Worm (Caenorhabditis elegans) whole organism, late embryonic: ENCODE measurements around the gene B0218.5.

ENCODE experiments used
- C38D4.7 ChIP-seq: fragments of 200-800 bp; sonication (Bioruptor generic); optimal IDR thresholded peaks from 2 replicates; lab custom pipeline; 2018; ENCODE audit warnings: mild to moderate bottlenecking, missing genetic modification characterization, moderate library complexity, missing compliant biosample characterization
- F13H6.1 ChIP-seq: sonication (generic microtip); optimal IDR thresholded peaks from 2 replicates; lab custom pipeline; 2016; ENCODE audit warnings: missing genetic modification characterization, missing compliant biosample characterization
- K02D7.2 ChIP-seq: sonication (generic microtip); optimal IDR thresholded peaks from 2 replicates; lab custom pipeline; 2017; ENCODE audit warnings: mild to moderate bottlenecking, missing genetic modification characterization, missing compliant biosample characterization
- K09A11.1 ChIP-seq: sonication (generic microtip); optimal IDR thresholded peaks from 2 replicates; lab custom pipeline; 2017; ENCODE audit warnings: antibody characterized with exemption, mild to moderate bottlenecking, missing genetic modification characterization, missing compliant biosample characterization; ENCODE audit not compliant: insufficient read depth
- T23F11.4 ChIP-seq: fragments of 200-800 bp; sonication (Bioruptor generic); optimal IDR thresholded peaks from 2 replicates; lab custom pipeline; 2018; ENCODE audit warnings: mild to moderate bottlenecking, missing genetic modification characterization, missing compliant biosample characterization
- Y22D7AL.16 ChIP-seq: sonication (generic microtip); optimal IDR thresholded peaks from 2 replicates; lab custom pipeline; 2016; ENCODE audit warnings: missing genetic modification characterization, missing compliant biosample characterization
- ama-1 ChIP-seq: fragments of 150-350 bp; optimal IDR thresholded peaks from 2 replicates; lab custom pipeline; 2014
- ceh-18 ChIP-seq: sonication (generic microtip); optimal IDR thresholded peaks from 2 replicates; lab custom pipeline; 2016; ENCODE audit warnings: missing genetic modification characterization, missing compliant biosample characterization
- ceh-24 ChIP-seq: sonication (generic microtip); optimal IDR thresholded peaks from 2 replicates; lab custom pipeline; 2016; ENCODE audit warnings: mild to moderate bottlenecking, missing genetic modification characterization, missing compliant biosample characterization
- ceh-31 ChIP-seq: sonication (generic microtip); optimal IDR thresholded peaks from 2 replicates; lab custom pipeline; 2016; ENCODE audit warnings: missing genetic modification characterization, missing compliant biosample characterization
- ceh-48 ChIP-seq: sonication (generic microtip); optimal IDR thresholded peaks from 2 replicates; lab custom pipeline; 2016; ENCODE audit warnings: missing genetic modification characterization, inconsistent platforms, missing compliant biosample characterization
- ceh-6 ChIP-seq: fragments of 200-800 bp; sonication (Bioruptor generic); optimal IDR thresholded peaks from 2 replicates; lab custom pipeline; 2018; ENCODE audit warnings: mild to moderate bottlenecking, missing genetic modification characterization, missing compliant biosample characterization
- ceh-9 ChIP-seq: sonication (generic microtip); optimal IDR thresholded peaks from 2 replicates; lab custom pipeline; 2016; ENCODE audit warnings: mild to moderate bottlenecking, missing genetic modification characterization, inconsistent platforms, missing compliant biosample characterization
- che-1 ChIP-seq: sonication (generic microtip); optimal IDR thresholded peaks from 2 replicates; lab custom pipeline; 2016; ENCODE audit warnings: mild to moderate bottlenecking, missing genetic modification characterization, missing compliant biosample characterization
- dve-1 ChIP-seq: sonication (generic microtip); optimal IDR thresholded peaks from 2 replicates; lab custom pipeline; 2017; ENCODE audit warnings: antibody characterized with exemption, mild to moderate bottlenecking, missing genetic modification characterization, missing compliant biosample characterization
- ets-4 ChIP-seq: sonication (generic microtip); optimal IDR thresholded peaks from 2 replicates; lab custom pipeline; 2016; ENCODE audit warnings: missing genetic modification characterization, missing compliant biosample characterization
- fax-1 ChIP-seq: sonication (generic microtip); optimal IDR thresholded peaks from 2 replicates; lab custom pipeline; 2016; ENCODE audit warnings: missing genotype, missing genetic modification characterization, missing compliant biosample characterization
- hlh-15 ChIP-seq: sonication (generic microtip); optimal IDR thresholded peaks from 2 replicates; lab custom pipeline; 2016; ENCODE audit warnings: missing genetic modification characterization, missing compliant biosample characterization
- hlh-30 ChIP-seq: sonication (generic microtip); optimal IDR thresholded peaks from 2 replicates; lab custom pipeline; 2017; ENCODE audit warnings: antibody characterized with exemption, missing genetic modification characterization, missing compliant biosample characterization; ENCODE audit not compliant: insufficient read depth
- hlh-6 ChIP-seq: sonication (generic microtip); optimal IDR thresholded peaks from 2 replicates; lab custom pipeline; 2016; ENCODE audit warnings: missing genotype, missing genetic modification characterization, missing compliant biosample characterization
- hlh-8 ChIP-seq: sonication (generic microtip); optimal IDR thresholded peaks from 2 replicates; lab custom pipeline; 2016; ENCODE audit warnings: missing genotype, missing genetic modification characterization, missing compliant biosample characterization
- lin-11 ChIP-seq: fragments of 200-800 bp; sonication (Bioruptor generic); optimal IDR thresholded peaks from 2 replicates; lab custom pipeline; 2018; ENCODE audit warnings: mild to moderate bottlenecking, missing genetic modification characterization, missing compliant biosample characterization
- mec-3 ChIP-seq: sonication (generic microtip); optimal IDR thresholded peaks from 2 replicates; lab custom pipeline; 2016; ENCODE audit warnings: borderline replicate concordance, missing genetic modification characterization, missing compliant biosample characterization
- nhr-232 ChIP-seq: sonication (generic microtip); optimal IDR thresholded peaks from 2 replicates; lab custom pipeline; 2016; ENCODE audit warnings: missing genetic modification characterization, missing compliant biosample characterization
- pag-3 ChIP-seq: sonication (generic microtip); optimal IDR thresholded peaks from 2 replicates; lab custom pipeline; 2016; ENCODE audit warnings: missing compliant biosample characterization, missing genetic modification characterization, borderline replicate concordance
- pqm-1 ChIP-seq: sonication (generic microtip); optimal IDR thresholded peaks from 2 replicates; lab custom pipeline; 2016; ENCODE audit warnings: missing genetic modification characterization, missing compliant biosample characterization
- pros-1 ChIP-seq: fragments of 150-350 bp; optimal IDR thresholded peaks from 2 replicates; lab custom pipeline; 2014; ENCODE audit warnings: missing biosample characterization, missing genetic modification reagents, missing genetic modification characterization
- ref-2 ChIP-seq: sonication (generic microtip); optimal IDR thresholded peaks from 2 replicates; lab custom pipeline; 2016; ENCODE audit warnings: missing genetic modification characterization, missing compliant biosample characterization
- sox-2 ChIP-seq: fragments of 200-800 bp; sonication (Bioruptor generic); IDR thresholded peaks from 2 replicates; pipeline ENCODE4 v1.3.6; 2022; ENCODE audit warnings: missing genetic modification reagents, missing genetic modification characterization, missing compliant biosample characterization
- tbx-2 ChIP-seq: sonication (generic microtip); optimal IDR thresholded peaks from 2 replicates; lab custom pipeline; 2016; ENCODE audit warnings: missing genetic modification characterization, missing compliant biosample characterization
- tbx-7 ChIP-seq: sonication (generic microtip); optimal IDR thresholded peaks from 2 replicates; lab custom pipeline; 2016; ENCODE audit warnings: missing genotype, missing genetic modification characterization, missing compliant biosample characterization
- unc-3 ChIP-seq, 2 experiments: fragments of 200-800 bp in 1 of 2; sonication (Bioruptor generic) in 1 of 2; sonication (generic microtip) in 1 of 2; conservative IDR thresholded peaks in 1 of 2; optimal IDR thresholded peaks in 1 of 2; 2 replicates each; pipeline versions ENCODE4 v1.3.6 to Lab custom; 2016 to 2022; ENCODE audit warnings: missing compliant biosample characterization in 2 of 2, missing genetic modification characterization in 2 of 2, missing genetic modification reagents in 1 of 2
- unc-55 ChIP-seq: sonication (generic microtip); optimal IDR thresholded peaks from 2 replicates; lab custom pipeline; 2017; ENCODE audit warnings: missing biosample characterization, missing genetic modification reagents, missing genetic modification characterization
- unc-86 ChIP-seq: sonication (generic microtip); optimal IDR thresholded peaks from 2 replicates; lab custom pipeline; 2016; ENCODE audit warnings: missing genetic modification characterization, missing compliant biosample characterization

The B0218.5 gene

DNA sequence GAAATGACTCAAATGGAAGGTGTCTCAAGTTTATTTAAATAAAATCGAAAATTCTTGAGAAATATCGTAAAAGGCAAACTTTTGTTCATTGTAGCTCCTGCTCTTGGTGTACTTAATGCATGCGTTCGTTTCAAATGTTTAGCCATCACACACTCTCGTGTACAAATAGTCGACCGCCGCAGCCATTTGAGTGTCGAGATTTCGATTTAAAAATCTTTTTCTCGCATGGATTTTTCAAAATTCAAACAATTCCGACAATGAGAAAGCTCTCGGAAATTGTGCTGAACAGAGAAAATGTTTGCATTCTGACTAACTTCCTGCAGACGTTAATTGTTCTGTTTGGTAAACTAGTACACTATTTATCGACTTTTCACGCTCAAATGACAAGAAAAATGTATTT lies 42.2 kb upstream of the B0218.5 start:
- no peak for TF ChIP-seq pros-1 (tag; lab: Kevin White, UChicago)
- TF ChIP-seq Y22D7AL.16 (tag; lab: Kevin White, UChicago) = no peak
- TF ChIP-seq ceh-48 (tag; lab: Kevin White, UChicago) = no peak
- no peak for TF ChIP-seq K02D7.2 (tag; lab: Kevin White, UChicago)

DNA sequence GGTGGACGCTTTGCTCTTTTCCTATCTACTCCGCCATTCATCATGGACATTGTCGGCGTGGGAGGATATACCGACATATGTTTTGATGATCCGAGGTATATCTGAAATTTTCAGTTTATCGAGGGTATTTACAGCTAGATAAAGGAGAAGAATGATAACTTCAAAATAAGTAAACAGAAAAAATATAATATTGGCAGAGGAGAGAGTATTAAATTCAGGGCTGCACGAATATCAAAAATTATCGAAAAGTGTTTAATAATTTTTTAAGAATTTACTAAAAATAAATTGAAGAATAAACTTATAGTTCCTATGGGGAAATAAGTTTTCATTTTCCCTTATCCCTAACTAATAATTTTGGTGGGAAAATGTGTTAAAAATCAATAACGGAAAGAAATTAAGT lies 41.8 kb upstream of the B0218.5 start, which contains the start of gene wsp-1:
TSS of gene wsp-1 (minus strand) at position 101 of the 400 bp plus-strand sequence.
- TF ChIP-seq tbx-7 (tag; lab: Kevin White, UChicago) (no peak), ref-2 (no peak), tbx-2 (tag; lab: Kevin White, UChicago) (no peak), ets-4 (tag; lab: Kevin White, UChicago) (no peak), unc-55 (no peak), fax-1 (tag; lab: Kevin White, UChicago) (no peak), ceh-6 (GFP tag; lab: Kevin White, UChicago) (no peak), ceh-48 (tag; lab: Kevin White, UChicago) (no peak), K09A11.1 (tag; lab: Kevin White, UChicago) (no peak), ceh-9 (tag; lab: Kevin White, UChicago) (no peak), hlh-6 (no peak), ceh-24 (tag; lab: Kevin White, UChicago) (no peak), nhr-232 (tag; lab: Kevin White, UChicago) (no peak)

DNA sequence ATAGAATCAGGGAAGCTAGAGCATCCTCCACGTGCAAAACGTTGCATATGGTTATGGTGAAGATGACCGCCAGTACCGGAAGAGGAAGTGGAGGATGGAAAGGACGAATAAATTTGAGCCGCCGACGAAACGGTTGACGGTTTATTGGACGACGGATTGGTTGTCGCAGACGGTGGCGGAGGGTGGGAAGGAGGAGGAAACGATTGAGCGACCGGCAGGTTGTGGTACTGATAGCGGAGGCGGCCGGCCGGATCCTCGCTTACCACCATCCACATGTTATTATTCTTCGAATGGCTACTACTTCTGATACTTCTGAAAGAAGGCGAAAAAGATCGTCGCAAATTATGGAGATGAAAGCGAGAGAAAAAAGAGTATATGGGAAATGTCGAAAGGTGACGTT lies 35.8 kb upstream of the B0218.5 start:
- no peak for TF ChIP-seq ref-2
- TF ChIP-seq pag-3 = no peak

DNA sequence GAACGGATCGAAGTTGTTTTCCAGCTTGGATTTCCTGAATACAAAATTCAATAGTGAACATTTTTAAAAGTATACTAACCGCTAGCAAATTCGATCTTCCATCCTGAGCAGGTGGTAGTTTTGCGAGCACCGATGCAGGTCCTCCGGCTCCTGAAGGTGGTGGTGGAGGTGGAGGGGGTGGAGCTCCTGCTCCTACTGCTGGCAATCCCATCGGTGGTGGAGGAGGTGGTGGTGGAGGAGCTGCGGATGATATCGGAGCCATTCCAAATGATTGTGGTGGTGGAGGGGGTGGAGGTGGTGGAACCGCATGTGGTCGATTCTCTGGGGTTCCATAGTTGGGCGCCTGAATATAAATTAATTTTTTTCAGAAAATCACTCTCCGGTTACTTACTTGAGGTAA lies 32.6 kb upstream of the B0218.5 start:
- no peak for TF ChIP-seq ama-1 (lab: Kevin White, UChicago)
- TF ChIP-seq pqm-1 (tag; lab: Kevin White, UChicago) = no peak
- TF ChIP-seq C38D4.7 = no peak
- TF ChIP-seq ceh-31 (tag; lab: Kevin White, UChicago) = no peak
- no peak for TF ChIP-seq unc-86 (tag; lab: Kevin White, UChicago)
- no peak for TF ChIP-seq che-1 (tag; lab: Kevin White, UChicago)
- TF ChIP-seq unc-3 (GFP tag; conservative IDR thresholded peaks at IDR 0.05; lab: Robert Waterston, UW) = no peak
- no peak for TF ChIP-seq unc-3 (tag; optimal IDR thresholded peaks at IDR 0.05; lab: Kevin White, UChicago)
- TF ChIP-seq hlh-15 (tag; lab: Kevin White, UChicago) = no peak
- no peak for TF ChIP-seq hlh-30 (tag; lab: Kevin White, UChicago)
- no peak for TF ChIP-seq pag-3
- TF ChIP-seq T23F11.4 (GFP tag; lab: Kevin White, UChicago) = no peak
- TF ChIP-seq fax-1 (tag; lab: Kevin White, UChicago) = no peak
- no peak for TF ChIP-seq F13H6.1 (tag; lab: Kevin White, UChicago)
- TF ChIP-seq mec-3 (tag; lab: Kevin White, UChicago) = no peak
- no peak for TF ChIP-seq lin-11 (tag; lab: Kevin White, UChicago)
- TF ChIP-seq sox-2 (GFP tag; lab: Robert Waterston, UW) = no peak
- no peak for TF ChIP-seq ets-4 (tag; lab: Kevin White, UChicago)
- no peak for TF ChIP-seq ceh-18 (tag; lab: Kevin White, UChicago)
- no peak for TF ChIP-seq dve-1 (tag; lab: Kevin White, UChicago)

DNA sequence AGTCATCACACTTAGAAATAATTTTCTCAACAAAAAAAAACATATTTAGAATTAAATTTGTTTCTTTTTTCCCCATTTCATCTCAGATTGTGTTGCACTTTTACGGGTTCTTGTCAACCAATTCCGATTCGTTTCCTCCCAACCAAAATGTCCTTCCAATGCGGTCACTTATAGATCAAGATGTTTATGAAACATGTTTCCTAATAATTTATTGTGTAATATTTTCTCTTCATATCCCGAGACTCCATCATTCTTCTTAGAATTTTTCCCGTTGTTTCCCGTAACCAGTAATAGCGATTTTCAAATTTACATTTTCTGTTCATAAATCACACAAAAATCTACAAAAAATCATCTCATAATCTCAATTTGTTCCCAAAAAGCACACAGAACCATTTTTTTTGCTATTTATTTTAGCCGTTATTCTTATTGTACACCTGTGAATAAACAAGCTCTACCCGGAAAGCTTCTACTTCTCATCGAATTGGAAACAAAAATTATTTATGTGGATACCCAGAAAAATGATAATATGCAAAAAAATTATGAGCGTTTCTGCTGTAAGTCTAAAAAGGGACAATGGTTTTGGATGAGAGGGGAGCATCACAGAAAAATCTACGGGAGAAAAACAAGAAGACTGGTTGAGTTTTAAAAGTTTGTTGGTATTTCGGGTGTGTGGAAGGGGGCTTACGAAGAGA lies 31.5 kb upstream of the B0218.5 start:
- TF ChIP-seq ama-1 (lab: Kevin White, UChicago) (peak; percentile 57), hlh-8 (no peak)
